Worm (Caenorhabditis elegans) whole organism, L4 larva: ENCODE results near the gene twk-20.
A peak's percentile ranks its signal among the peaks of the same experiment; 100 is the strongest.

Source experiments
- F37D6.2 ChIP-seq: sonication (generic microtip); optimal IDR thresholded peaks from 2 replicates; lab custom pipeline; 2016; ENCODE audit warnings: mild to moderate bottlenecking, missing genetic modification characterization, missing compliant biosample characterization
- F49E8.2 ChIP-seq: sonication (generic microtip); optimal IDR thresholded peaks from 2 replicates; lab custom pipeline; 2016; ENCODE audit warnings: missing compliant biosample characterization, mild to moderate bottlenecking, missing genetic modification characterization, borderline replicate concordance
- R02D3.7 ChIP-seq: fragments of 150-350 bp; sonication (generic microtip); optimal IDR thresholded peaks from 3 replicates; lab custom pipeline; 2014; ENCODE audit warnings: missing biosample characterization, missing genetic modification characterization
- T20F7.1 ChIP-seq: fragments of 200-800 bp; sonication (Bioruptor generic); optimal IDR thresholded peaks from 2 replicates; lab custom pipeline; 2018; ENCODE audit warnings: mild to moderate bottlenecking, missing genetic modification characterization, missing compliant biosample characterization
- Y105C5A.15 ChIP-seq: fragments of 200-800 bp; sonication (Bioruptor generic); IDR thresholded peaks from 2 replicates; pipeline ENCODE4 v1.3.6; 2022; ENCODE audit warnings: missing genetic modification characterization, missing compliant biosample characterization
- Y48G9A.11 ChIP-seq: fragments of 200-800 bp; sonication (Bioruptor generic); IDR thresholded peaks from 2 replicates; pipeline ENCODE4 v1.3.6; 2022; ENCODE audit warnings: missing genetic modification reagents, missing genetic modification characterization, missing compliant biosample characterization
- ama-1 ChIP-seq: fragments of 150-350 bp; optimal IDR thresholded peaks from 2 replicates; lab custom pipeline; 2014; ENCODE audit warnings: inconsistent platforms, mixed read lengths
- attf-4 ChIP-seq: sonication (generic microtip); optimal IDR thresholded peaks from 3 replicates; lab custom pipeline; 2017; ENCODE audit warnings: missing biosample characterization, missing genetic modification characterization
- ceh-32 ChIP-seq: sonication (generic microtip); optimal IDR thresholded peaks from 2 replicates; lab custom pipeline; 2016; ENCODE audit warnings: mild to moderate bottlenecking, missing genetic modification characterization, missing compliant biosample characterization; ENCODE audit not compliant: poor library complexity
- ceh-44 ChIP-seq: fragments of 200-800 bp; sonication (Bioruptor generic); IDR thresholded peaks from 2 replicates; pipeline ENCODE4 v1.3.6; 2022; ENCODE audit warnings: missing genetic modification reagents, missing genetic modification characterization, missing compliant biosample characterization
- ceh-62 ChIP-seq: sonication (generic microtip); optimal IDR thresholded peaks from 2 replicates; lab custom pipeline; 2017; ENCODE audit warnings: missing biosample characterization, missing genetic modification characterization
- ces-1 ChIP-seq: fragments of 150-350 bp; sonication (generic microtip); optimal IDR thresholded peaks from 4 replicates; lab custom pipeline; 2014; ENCODE audit warnings: missing biosample characterization, missing genetic modification reagents, missing genetic modification characterization
- daf-12 ChIP-seq: fragments of 150-350 bp; optimal IDR thresholded peaks from 2 replicates; lab custom pipeline; 2014; ENCODE audit warnings: missing biosample characterization, missing genetic modification reagents, missing genetic modification characterization
- daf-19 ChIP-seq: fragments of 200-800 bp; sonication (Bioruptor generic); conservative IDR thresholded peaks from 2 replicates; pipeline ENCODE4 v1.3.6; 2022; ENCODE audit warnings: missing genetic modification characterization, missing compliant biosample characterization
- dmd-8 ChIP-seq: fragments of 200-800 bp; sonication (Bioruptor generic); IDR thresholded peaks from 2 replicates; pipeline ENCODE4 v1.3.6; 2022; ENCODE audit warnings: missing genetic modification characterization, missing compliant biosample characterization
- dpl-1 ChIP-seq: fragments of 150-350 bp; optimal IDR thresholded peaks from 2 replicates; lab custom pipeline; 2014; ENCODE audit warnings: missing biosample characterization, missing genetic modification reagents, missing genetic modification characterization
- egl-43 ChIP-seq: fragments of 200-800 bp; sonication (Bioruptor generic); IDR thresholded peaks from 2 replicates; pipeline ENCODE4 v1.3.6; 2022; ENCODE audit warnings: missing genetic modification reagents, missing genetic modification characterization, missing compliant biosample characterization
- hmg-1.1 ChIP-seq: fragments of 200-800 bp; sonication (Bioruptor generic); IDR thresholded peaks from 2 replicates; pipeline ENCODE4 v1.3.6; 2022; ENCODE audit warnings: missing genetic modification reagents, missing genetic modification characterization, missing compliant biosample characterization
- jun-1 ChIP-seq: fragments of 150-350 bp; optimal IDR thresholded peaks from 2 replicates; lab custom pipeline; 2014; ENCODE audit warnings: missing biosample characterization, missing genetic modification reagents, missing genetic modification characterization
- lin-1 ChIP-seq: fragments of 200-800 bp; sonication (Bioruptor generic); IDR thresholded peaks from 2 replicates; pipeline ENCODE4 v1.3.6; 2022; ENCODE audit warnings: missing genetic modification reagents, missing genetic modification characterization, missing compliant biosample characterization
- lin-29 ChIP-seq: fragments of 200-800 bp; sonication (Bioruptor generic); IDR thresholded peaks from 2 replicates; pipeline ENCODE4 v1.3.6; 2022; ENCODE audit warnings: missing genetic modification reagents, missing genetic modification characterization, missing compliant biosample characterization
- lin-38 ChIP-seq: fragments of 200-800 bp; sonication (Bioruptor generic); IDR thresholded peaks from 2 replicates; pipeline ENCODE4 v1.3.6; 2022; ENCODE audit warnings: missing genetic modification reagents, missing genetic modification characterization, missing compliant biosample characterization
- lin-39 ChIP-seq: fragments of 150-350 bp; optimal IDR thresholded peaks from 2 replicates; lab custom pipeline; 2014; ENCODE audit warnings: missing biosample characterization, missing genetic modification reagents, missing genetic modification characterization
- lsy-2 ChIP-seq, 2 experiments: fragments of 150-350 bp in 1 of 2; sonication (generic microtip) in 1 of 2; optimal IDR thresholded peaks; 2 replicates each; lab custom pipeline; 2014 to 2017; ENCODE audit warnings: missing biosample characterization in 2 of 2, missing genetic modification characterization in 2 of 2
- mdl-1 ChIP-seq, 2 experiments: fragments of 150-350 bp in 1 of 2; sonication (generic microtip) in 1 of 2; optimal IDR thresholded peaks; 2 replicates each; lab custom pipeline; 2014 to 2017; ENCODE audit warnings: missing biosample characterization in 2 of 2, missing genetic modification characterization in 2 of 2
- mep-1 ChIP-seq: fragments of 150-350 bp; sonication (generic microtip); optimal IDR thresholded peaks from 3 replicates; lab custom pipeline; 2014; ENCODE audit warnings: missing biosample characterization, missing genetic modification characterization
- mxl-2 ChIP-seq: fragments of 200-800 bp; sonication (Bioruptor generic); conservative IDR thresholded peaks from 2 replicates; pipeline ENCODE4 v1.3.6; 2022; ENCODE audit warnings: missing genetic modification reagents, missing genetic modification characterization, missing compliant biosample characterization
- nhr-237 ChIP-seq: sonication (generic microtip); optimal IDR thresholded peaks from 2 replicates; lab custom pipeline; 2017; ENCODE audit warnings: missing biosample characterization, missing genetic modification characterization
- nhr-77 ChIP-seq: fragments of 150-350 bp; optimal IDR thresholded peaks from 2 replicates; lab custom pipeline; 2014; ENCODE audit warnings: missing biosample characterization, missing genetic modification characterization
- pha-4 ChIP-seq, 2 experiments: fragments of 150-350 bp in 1 of 2; fragments of 200-800 bp in 1 of 2; sonication (Bioruptor generic) in 1 of 2; IDR thresholded peaks in 1 of 2; optimal IDR thresholded peaks in 1 of 2; 2 replicates each; pipeline versions ENCODE4 v1.3.6 to Lab custom; 2014 to 2022; ENCODE audit warnings: missing genetic modification characterization in 2 of 2, missing genetic modification reagents in 2 of 2, missing biosample characterization in 1 of 2, missing compliant biosample characterization in 1 of 2
- php-3 ChIP-seq: fragments of 200-800 bp; sonication (Bioruptor generic); IDR thresholded peaks from 2 replicates; pipeline ENCODE4 v1.3.6; 2022; ENCODE audit warnings: missing genetic modification reagents, missing genetic modification characterization, missing compliant biosample characterization
- saeg-2 ChIP-seq: fragments of 200-800 bp; sonication (Bioruptor generic); IDR thresholded peaks from 2 replicates; pipeline ENCODE4 v1.3.6; 2022; ENCODE audit warnings: missing genetic modification reagents, missing genetic modification characterization, missing compliant biosample characterization
- sdz-12 ChIP-seq: fragments of 200-800 bp; sonication (Bioruptor generic); optimal IDR thresholded peaks from 2 replicates; lab custom pipeline; 2018; ENCODE audit warnings: mild to moderate bottlenecking, missing genetic modification characterization, missing compliant biosample characterization
- set-16 ChIP-seq: fragments of 200-800 bp; sonication (Bioruptor generic); IDR thresholded peaks from 2 replicates; pipeline ENCODE4 v1.3.6; 2022; ENCODE audit warnings: missing genetic modification reagents, missing genetic modification characterization, missing compliant biosample characterization
- snpc-1.2 ChIP-seq: fragments of 200-800 bp; sonication (Bioruptor generic); IDR thresholded peaks from 2 replicates; pipeline ENCODE4 v1.3.6; 2022; ENCODE audit warnings: missing genetic modification reagents, missing genetic modification characterization, missing compliant biosample characterization
- snpc-4 ChIP-seq: fragments of 150-350 bp; optimal IDR thresholded peaks from 2 replicates; lab custom pipeline; 2014; ENCODE audit warnings: missing biosample characterization, missing genetic modification characterization
- tag-97 ChIP-seq: fragments of 200-800 bp; sonication (Bioruptor generic); IDR thresholded peaks from 2 replicates; pipeline ENCODE4 v1.3.6; 2022; ENCODE audit warnings: missing genetic modification characterization, missing compliant biosample characterization
- unc-39 ChIP-seq: sonication (generic microtip); optimal IDR thresholded peaks from 2 replicates; lab custom pipeline; 2017; ENCODE audit warnings: missing biosample characterization, missing genetic modification characterization
- zfp-3 ChIP-seq: fragments of 200-800 bp; sonication (Bioruptor generic); conservative IDR thresholded peaks from 2 replicates; pipeline ENCODE4 v1.3.6; 2022; ENCODE audit warnings: missing genetic modification reagents, missing genetic modification characterization, missing compliant biosample characterization
- zip-11 ChIP-seq: fragments of 200-800 bp; sonication (Bioruptor generic); IDR thresholded peaks from 2 replicates; pipeline ENCODE4 v1.3.6; 2022; ENCODE audit warnings: missing genetic modification characterization, missing compliant biosample characterization
- zip-2 ChIP-seq: fragments of 150-350 bp; optimal IDR thresholded peaks from 2 replicates; lab custom pipeline; 2014; ENCODE audit warnings: missing biosample characterization, missing genetic modification characterization

twk-20 gene

DNA sequence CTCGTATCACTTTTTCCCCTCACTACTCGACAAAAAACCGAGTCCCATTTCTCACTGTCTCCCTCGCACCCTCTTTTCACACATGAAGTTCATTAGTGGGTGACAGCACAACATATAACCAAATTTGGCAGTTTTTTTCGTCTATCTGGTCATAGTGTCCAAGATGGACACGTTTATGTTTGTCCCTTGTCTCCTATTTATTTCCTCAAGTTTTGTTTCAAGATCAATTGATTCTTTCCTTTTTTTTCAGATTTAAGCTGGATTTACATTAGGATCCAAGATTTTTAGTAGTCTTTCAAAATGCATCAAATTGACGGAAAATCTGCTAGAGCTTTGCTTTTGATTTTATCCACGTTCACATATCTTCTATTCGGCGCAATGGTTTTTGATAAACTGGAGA lies at the start of gene twk-20:
twk-20 (plus strand) TSS at position 301 of the 400 bp plus-strand sequence.
- TF ChIP-seq ces-1 (GFP tag; lab: Kevin White, UChicago): peak; percentile 40
- TF ChIP-seq unc-39 (tag; lab: Kevin White, UChicago): no peak
- TF ChIP-seq saeg-2: no peak
- TF ChIP-seq ama-1 (lab: Kevin White, UChicago): no peak

DNA sequence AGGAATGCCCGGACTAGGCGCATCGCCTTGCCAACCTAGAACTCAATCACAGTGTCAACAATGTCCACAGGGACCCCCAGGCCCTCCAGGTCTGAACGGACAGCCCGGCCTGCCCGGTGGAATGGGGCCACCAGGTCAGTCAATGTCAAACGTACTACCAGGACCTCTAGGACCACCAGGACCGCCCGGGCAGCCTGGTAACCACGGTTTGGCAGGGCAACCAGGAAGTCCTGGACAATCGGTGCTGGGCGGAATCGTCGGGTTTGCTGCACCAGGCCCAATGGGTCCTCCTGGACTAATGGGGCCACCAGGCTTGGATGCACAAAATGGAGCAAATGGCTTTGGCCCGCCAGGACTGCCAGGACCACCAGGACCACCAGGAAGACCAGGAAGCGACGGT lies 49.0 kb upstream of the twk-20 start:
- TF ChIP-seq mxl-2 (GFP tag; lab: Robert Waterston, UW) (no peak), snpc-1.2 (GFP tag; lab: Robert Waterston, UW) (0 out of 2 replicates have a peak, but pooled peaks have one; percentile 56), set-16 (peak; percentile 90), dmd-8 (GFP tag; lab: Robert Waterston, UW) (0 out of 2 replicates have a peak, but pooled peaks have one; percentile 52), egl-43 (0 out of 2 replicates have a peak, but pooled peaks have one; percentile 37)
- TF ChIP-seq, all 104 proteins: peak for 4

DNA sequence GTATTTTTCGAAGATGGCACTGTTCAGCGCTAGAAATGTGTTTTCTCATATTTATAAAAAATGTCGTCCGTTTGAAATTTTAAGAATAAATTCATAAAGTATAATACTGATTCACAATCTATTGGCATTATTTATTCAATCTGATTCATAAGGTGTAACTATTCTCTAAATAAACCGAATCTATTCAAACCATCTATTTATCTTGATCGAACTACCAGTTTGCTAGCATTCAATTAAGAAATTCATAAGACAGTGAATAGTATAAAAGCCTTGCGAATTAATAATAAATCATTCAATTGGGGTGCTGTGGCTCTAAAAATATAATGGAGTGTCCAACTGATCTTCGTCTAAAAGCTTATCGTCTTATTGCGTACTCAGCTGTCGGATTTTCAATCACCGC lies 48.5 kb upstream of the twk-20 start, which contains the start of gene col-44:
col-44 (plus strand) TSS at position 301 of the 400 bp plus-strand sequence.
- TF ChIP-seq snpc-4 (tag; lab: Kevin White, UChicago) (no peak), egl-43 (no peak), lin-29 (no peak), mep-1 (tag; lab: Kevin White, UChicago) (no peak), Y105C5A.15 (no peak), dmd-8 (GFP tag; lab: Robert Waterston, UW) (no peak), zfp-3 (GFP tag; lab: Robert Waterston, UW) (no peak), zip-2 (no peak), R02D3.7 (no peak), ceh-32 (tag; lab: Kevin White, UChicago) (no peak), sdz-12 (GFP tag; lab: Kevin White, UChicago) (no peak), Y48G9A.11 (no peak), zip-11 (GFP tag; lab: Robert Waterston, UW) (no peak), tag-97 (GFP tag; lab: Robert Waterston, UW) (no peak), lsy-2 (tag; optimal IDR thresholded peaks at IDR 0.05; lab: Kevin White, UChicago) (no peak), T20F7.1 (GFP tag; lab: Kevin White, UChicago) (no peak)

DNA sequence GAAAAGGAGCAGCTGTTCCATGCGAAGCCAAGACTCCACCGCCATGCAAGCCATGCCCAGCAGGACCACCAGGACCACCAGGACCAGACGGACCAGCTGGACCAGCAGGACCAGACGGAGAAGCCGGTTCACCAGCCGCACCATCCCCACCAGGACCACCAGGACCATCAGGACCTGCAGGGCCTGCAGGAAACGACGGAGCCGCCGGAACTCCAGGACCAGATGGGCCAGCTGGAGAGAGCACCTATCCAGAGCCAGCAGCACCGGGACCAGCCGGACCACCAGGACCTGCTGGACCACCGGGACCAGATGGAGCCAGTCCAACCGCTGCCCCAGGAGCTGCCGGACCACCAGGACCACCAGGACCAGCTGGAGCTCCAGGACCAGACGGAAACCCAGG lies 47.7 kb upstream of the twk-20 start:
- TF ChIP-seq lin-38 (GFP tag; lab: Robert Waterston, UW): no peak
- peak; percentile 99 for TF ChIP-seq set-16
- TF ChIP-seq php-3 (GFP tag; lab: Robert Waterston, UW): 0 out of 2 replicates have a peak, but pooled peaks have one; percentile 47
- peak; percentile 57; the same call in 1 of the 2 replicates for TF ChIP-seq pha-4 (GFP tag; IDR thresholded peaks at IDR 0.05; lab: Robert Waterston, UW)
- TF ChIP-seq pha-4 (tag; optimal IDR thresholded peaks at IDR 0.05; lab: Kevin White, UChicago): no peak

DNA sequence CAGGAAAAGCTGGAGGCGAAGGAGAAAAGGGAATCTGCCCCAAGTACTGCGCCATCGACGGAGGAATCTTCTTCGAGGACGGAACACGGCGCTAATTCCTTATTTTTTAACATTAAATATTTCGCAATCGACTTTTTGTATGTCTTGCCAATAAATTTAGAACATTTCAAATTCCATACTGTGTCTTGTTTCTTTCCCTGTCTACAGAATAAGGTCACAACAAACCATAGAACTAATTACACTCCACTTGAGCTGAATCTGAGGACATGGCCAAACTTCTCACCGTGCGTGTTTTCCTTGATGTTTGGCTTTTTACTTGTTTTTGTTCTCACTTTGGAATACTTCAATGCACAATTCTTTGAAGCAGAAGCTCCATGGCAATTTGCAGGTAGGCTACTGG lies 47.3 kb upstream of the twk-20 start, which contains the start of gene F54B11.4:
F54B11.4 (plus strand) TSS at position 301 of the 400 bp plus-strand sequence.
- TF ChIP-seq nhr-77 (tag; lab: Kevin White, UChicago) (no peak), ceh-44 (GFP tag; lab: Robert Waterston, UW) (no peak), jun-1 (tag; lab: Kevin White, UChicago) (no peak), F37D6.2 (tag; lab: Kevin White, UChicago) (no peak), egl-43 (no peak), nhr-237 (tag; lab: Kevin White, UChicago) (no peak), dpl-1 (GFP tag; lab: Kevin White, UChicago) (no peak), ceh-62 (tag; lab: Kevin White, UChicago) (no peak), daf-19 (GFP tag; lab: Robert Waterston, UW) (no peak), lin-39 (tag; lab: Kevin White, UChicago) (no peak), F49E8.2 (tag; lab: Kevin White, UChicago) (no peak), attf-4 (tag; lab: Kevin White, UChicago) (no peak), lin-38 (GFP tag; lab: Robert Waterston, UW) (no peak), hmg-1.1 (no peak), snpc-1.2 (GFP tag; lab: Robert Waterston, UW) (no peak), mdl-1 (tag; optimal IDR thresholded peaks at IDR 0.05; lab: Kevin White, UChicago) (no peak), lin-1 (GFP tag; lab: Robert Waterston, UW) (no peak), daf-12 (tag; lab: Kevin White, UChicago) (no peak)
